Worm (Caenorhabditis elegans): ENCODE results near the gene mig-6.

The mig-6 gene

ce11 chrV:7853900-7854299 lies 26.9 kb downstream of the mig-6 start:
- TF ChIP-seq daf-19 (GFP tag; conservative IDR thresholded peaks at IDR 0.05) (no peak), snpc-4 (tag; optimal IDR thresholded peaks at IDR 0.05) (no peak), lin-13 (GFP tag; optimal IDR thresholded peaks at IDR 0.05) (no peak), nhr-28 (tag; optimal IDR thresholded peaks at IDR 0.05) (no peak), D1046.2 (GFP tag; IDR thresholded peaks at IDR 0.05) (no peak), lin-39 (tag; optimal IDR thresholded peaks at IDR 0.05) (no peak), nhr-6 (tag; optimal IDR thresholded peaks at IDR 0.05) (peak; percentile 52), aly-2 (tag; optimal IDR thresholded peaks at IDR 0.05) (no peak), daf-16 (GFP tag; optimal IDR thresholded peaks at IDR 0.05) (no peak), daf-16 (tag; optimal IDR thresholded peaks at IDR 0.05) (peak; percentile 25), pha-4 (GFP tag; IDR thresholded peaks at IDR 0.05) (no peak), pha-4 (tag; optimal IDR thresholded peaks at IDR 0.05) (no peak), mes-2 (tag; optimal IDR thresholded peaks at IDR 0.05; ENCODE audit: poor library complexity, severe bottlenecking) (peak; percentile 24), lsy-2 (tag; optimal IDR thresholded peaks at IDR 0.05) (peak in 1 of 2 experiments; percentile 27), hmg-1.1 (GFP tag; IDR thresholded peaks at IDR 0.05) (0 out of 2 replicates have a peak, but pooled peaks have one; percentile 34), Y48G9A.11 (GFP tag; IDR thresholded peaks at IDR 0.05) (no peak), dpl-1 (GFP tag; optimal IDR thresholded peaks at IDR 0.05) (no peak), lin-38 (GFP tag; IDR thresholded peaks at IDR 0.05) (0 out of 2 replicates have a peak, but pooled peaks have one; percentile 22)

- TF ChIP-seq mes-2 (tag; optimal IDR thresholded peaks at IDR 0.05; ENCODE audit: poor library complexity, severe bottlenecking), result peak; percentile 72
- TF ChIP-seq hmg-1.1 (GFP tag; IDR thresholded peaks at IDR 0.05), result peak; percentile 90
- peak in 1 of 2 experiments; percentile 64 for TF ChIP-seq hif-1 (tag; optimal IDR thresholded peaks at IDR 0.05)
- peak; percentile 83 for TF ChIP-seq nhr-28 (tag; optimal IDR thresholded peaks at IDR 0.05)
- no peak; the same call in 1 of the 2 replicates for TF ChIP-seq ctbp-1 (GFP tag; IDR thresholded peaks at IDR 0.05)
- no peak for TF ChIP-seq Y75B8A.6 (GFP tag; IDR thresholded peaks at IDR 0.05)
- TF ChIP-seq gei-8 (GFP tag; optimal IDR thresholded peaks at IDR 0.05), result no peak
- no peak for TF ChIP-seq ZK546.5 (tag; optimal IDR thresholded peaks at IDR 0.05)
- TF ChIP-seq Y48G9A.11 (GFP tag; IDR thresholded peaks at IDR 0.05), result no peak
- TF ChIP-seq rbr-2 (tag; optimal IDR thresholded peaks at IDR 0.05), result peak; percentile 70
- TF ChIP-seq hlh-30 (tag; optimal IDR thresholded peaks at IDR 0.05; ENCODE audit: insufficient read depth), result peak; percentile 76
- no peak for TF ChIP-seq daf-8 (GFP tag; IDR thresholded peaks at IDR 0.05)
- TF ChIP-seq arid-1 (GFP tag; conservative IDR thresholded peaks at IDR 0.05), result 0 out of 2 replicates have a peak, but pooled peaks have one; percentile 22
- peak; percentile 88 for TF ChIP-seq dve-1 (tag; optimal IDR thresholded peaks at IDR 0.05; ENCODE audit: insufficient read depth)
- peak; percentile 23 for TF ChIP-seq fkh-10 (GFP tag; optimal IDR thresholded peaks at IDR 0.05)
- peak; percentile 37 for TF ChIP-seq nhr-25 (tag; optimal IDR thresholded peaks at IDR 0.05; ENCODE audit: borderline replicate concordance, insufficient read depth)
- peak; percentile 88 for TF ChIP-seq hlh-11 (tag; optimal IDR thresholded peaks at IDR 0.05)
- TF ChIP-seq pqm-1 (tag; optimal IDR thresholded peaks at IDR 0.05), result peak; percentile 26
- no peak for TF ChIP-seq attf-4 (tag; optimal IDR thresholded peaks at IDR 0.05)
- peak; percentile 97 for TF ChIP-seq aha-1 (tag)
- TF ChIP-seq nhr-10 (tag; optimal IDR thresholded peaks at IDR 0.05), result no peak
- no peak for TF ChIP-seq lin-29 (GFP tag; IDR thresholded peaks at IDR 0.05)
- TF ChIP-seq lin-13 (GFP tag; optimal IDR thresholded peaks at IDR 0.05), result peak; percentile 78
- TF ChIP-seq tra-1 (GFP tag; IDR thresholded peaks at IDR 0.05), result no peak; the same call in 1 of the 2 replicates
- peak; percentile 68 for TF ChIP-seq T26A8.4 (GFP tag; IDR thresholded peaks at IDR 0.05)
- TF ChIP-seq mxl-2 (GFP tag; conservative IDR thresholded peaks at IDR 0.05), result no peak
- TF ChIP-seq mxl-3 (GFP tag; optimal IDR thresholded peaks at IDR 0.05), result peak; percentile 84
- no peak for TF ChIP-seq php-3 (GFP tag; IDR thresholded peaks at IDR 0.05)
- TF ChIP-seq spr-1 (tag; optimal IDR thresholded peaks at IDR 0.05), result peak; percentile 2
- TF ChIP-seq madf-5 (GFP tag; IDR thresholded peaks at IDR 0.05), result no peak
- peak; percentile 77 for TF ChIP-seq jun-1 (tag; optimal IDR thresholded peaks at IDR 0.05)
- TF ChIP-seq daf-16 (GFP tag; optimal IDR thresholded peaks at IDR 0.05), result no peak
- peak; percentile 77 for TF ChIP-seq daf-16 (tag; optimal IDR thresholded peaks at IDR 0.05)
- peak; percentile 70 for TF ChIP-seq nhr-77 (tag; optimal IDR thresholded peaks at IDR 0.05)
- TF ChIP-seq lsy-2 (tag; optimal IDR thresholded peaks at IDR 0.05), result peak; percentile 57 to 74
- TF ChIP-seq F44E2.7 (GFP tag; IDR thresholded peaks at IDR 0.05), result no peak
- no peak for TF ChIP-seq ZK337.2 (GFP tag; IDR thresholded peaks at IDR 0.05)
- peak; percentile 45; the same call in 1 of the 2 replicates for TF ChIP-seq set-16 (GFP tag; IDR thresholded peaks at IDR 0.05)
- TF ChIP-seq nhr-42 (GFP tag; IDR thresholded peaks at IDR 0.05), result peak; percentile 35; the same call in 1 of the 2 replicates
Measured at ce11 chrV:7854603-7855002, 27.6 kb downstream of the mig-6 start, which contains the start of the genes C37C3.9 and C37C3.18. TSS of gene C37C3.9 (minus strand) at chrV:7854700. TSS of gene C37C3.18 (plus strand) at chrV:7854993.
